Worm (Caenorhabditis elegans) whole organism, L3 larva: ENCODE results near the gene math-7.

Experiments
- R02D3.7 ChIP-seq: fragments of 150-350 bp; optimal IDR thresholded peaks from 2 replicates; lab custom pipeline; 2014; ENCODE audit warnings: missing biosample characterization, missing genetic modification characterization
- ceh-16 ChIP-seq: sonication (generic microtip); optimal IDR thresholded peaks from 2 replicates; lab custom pipeline; 2017; ENCODE audit warnings: missing biosample characterization, missing genetic modification characterization
- ceh-28 ChIP-seq: fragments of 150-350 bp; optimal IDR thresholded peaks from 2 replicates; lab custom pipeline; 2014; ENCODE audit warnings: missing biosample characterization, missing genetic modification reagents, missing genetic modification characterization
- ceh-82 ChIP-seq: fragments of 150-350 bp; optimal IDR thresholded peaks from 2 replicates; lab custom pipeline; 2014; ENCODE audit warnings: missing biosample characterization, missing genetic modification characterization
- ceh-9 ChIP-seq: sonication (generic microtip); optimal IDR thresholded peaks from 2 replicates; lab custom pipeline; 2018; ENCODE audit warnings: missing biosample characterization, missing genetic modification characterization
- daf-12 ChIP-seq: fragments of 150-350 bp; optimal IDR thresholded peaks from 2 replicates; lab custom pipeline; 2014; ENCODE audit warnings: missing biosample characterization, missing genetic modification reagents, missing genetic modification characterization
- egl-27 ChIP-seq: sonication (generic microtip); optimal IDR thresholded peaks from 4 replicates; lab custom pipeline; 2017; ENCODE audit warnings: missing biosample characterization, missing genetic modification reagents, missing genetic modification characterization
- egl-5 ChIP-seq: fragments of 150-350 bp; optimal IDR thresholded peaks from 2 replicates; lab custom pipeline; 2017; ENCODE audit warnings: missing biosample characterization, missing genetic modification reagents, missing genetic modification characterization, inconsistent platforms
- elt-2 ChIP-seq: sonication (generic microtip); optimal IDR thresholded peaks from 2 replicates; lab custom pipeline; 2016; ENCODE audit warnings: missing genetic modification reagents, mild to moderate bottlenecking, missing genetic modification characterization, missing compliant biosample characterization
- elt-3 ChIP-seq, 3 experiments: fragments of 150-350 bp in 1 of 3; sonication (generic microtip) in 2 of 3; optimal IDR thresholded peaks; 2 replicates in 2 of 3; 4 replicates in 1 of 3; lab custom pipeline; 2014 to 2017; ENCODE audit warnings: missing biosample characterization in 3 of 3, missing genetic modification characterization in 3 of 3
- eor-1 ChIP-seq, 2 experiments: fragments of 150-350 bp; optimal IDR thresholded peaks; 2 replicates each; lab custom pipeline; 2014 to 2018; ENCODE audit warnings: missing biosample characterization in 2 of 2, missing genetic modification characterization in 2 of 2
- fkh-10 ChIP-seq: sonication (generic microtip); optimal IDR thresholded peaks from 2 replicates; lab custom pipeline; 2017; ENCODE audit warnings: missing biosample characterization, missing genetic modification reagents, missing genetic modification characterization
- fkh-2 ChIP-seq: fragments of 150-350 bp; optimal IDR thresholded peaks from 2 replicates; lab custom pipeline; 2014; ENCODE audit warnings: missing biosample characterization, missing genetic modification reagents, missing genetic modification characterization
- hmg-11 ChIP-seq: sonication (generic microtip); optimal IDR thresholded peaks from 2 replicates; lab custom pipeline; 2016; ENCODE audit warnings: missing genetic modification characterization, missing compliant biosample characterization
- jun-1 ChIP-seq: fragments of 150-350 bp; optimal IDR thresholded peaks from 2 replicates; lab custom pipeline; 2014; ENCODE audit warnings: missing biosample characterization, missing genetic modification reagents, missing genetic modification characterization
- lin-15B ChIP-seq: fragments of 150-350 bp; optimal IDR thresholded peaks from 2 replicates; lab custom pipeline; 2014; ENCODE audit warnings: missing biosample characterization, missing genetic modification characterization
- lin-39 ChIP-seq: fragments of 150-350 bp; optimal IDR thresholded peaks from 2 replicates; lab custom pipeline; 2018; ENCODE audit warnings: missing biosample characterization, missing genetic modification reagents, missing genetic modification characterization
- lsy-12 ChIP-seq: sonication (generic microtip); optimal IDR thresholded peaks from 2 replicates; lab custom pipeline; 2016; ENCODE audit warnings: mild to moderate bottlenecking, missing genetic modification characterization, missing compliant biosample characterization
- mdl-1 ChIP-seq: fragments of 150-350 bp; optimal IDR thresholded peaks from 2 replicates; lab custom pipeline; 2014; ENCODE audit warnings: missing biosample characterization, missing genetic modification characterization
- mml-1 ChIP-seq: fragments of 150-350 bp; sonication (generic microtip); optimal IDR thresholded peaks from 3 replicates; lab custom pipeline; 2014; ENCODE audit warnings: missing biosample characterization, missing genetic modification characterization
- nfya-1 ChIP-seq: sonication (generic microtip); optimal IDR thresholded peaks from 2 replicates; lab custom pipeline; 2017; ENCODE audit warnings: missing genetic modification characterization, mild to moderate bottlenecking, missing compliant biosample characterization, antibody characterized with exemption, moderate library complexity; ENCODE audit not compliant: insufficient read depth
- nhr-11 ChIP-seq: fragments of 150-350 bp; optimal IDR thresholded peaks from 2 replicates; lab custom pipeline; 2014; ENCODE audit warnings: missing biosample characterization, missing genetic modification characterization
- nhr-12 ChIP-seq: fragments of 150-350 bp; optimal IDR thresholded peaks from 2 replicates; lab custom pipeline; 2014; ENCODE audit warnings: missing biosample characterization, missing genetic modification characterization
- nhr-23 ChIP-seq: fragments of 150-350 bp; optimal IDR thresholded peaks from 2 replicates; lab custom pipeline; 2014; ENCODE audit warnings: missing biosample characterization, missing genetic modification reagents, missing genetic modification characterization
- nhr-237 ChIP-seq: fragments of 150-350 bp; optimal IDR thresholded peaks from 2 replicates; lab custom pipeline; 2014; ENCODE audit warnings: missing biosample characterization, missing genetic modification characterization
- nhr-25 ChIP-seq: sonication (generic microtip); optimal IDR thresholded peaks from 2 replicates; lab custom pipeline; 2017; ENCODE audit warnings: missing biosample characterization, missing genetic modification characterization
- nhr-28 ChIP-seq: fragments of 150-350 bp; optimal IDR thresholded peaks from 2 replicates; lab custom pipeline; 2014; ENCODE audit warnings: missing biosample characterization, missing genetic modification characterization
- nhr-43 ChIP-seq: sonication (generic microtip); optimal IDR thresholded peaks from 2 replicates; lab custom pipeline; 2016; ENCODE audit warnings: mild to moderate bottlenecking, missing genetic modification characterization, missing compliant biosample characterization; ENCODE audit not compliant: poor library complexity, severe bottlenecking
- nhr-67 ChIP-seq: fragments of 150-350 bp; optimal IDR thresholded peaks from 2 replicates; lab custom pipeline; 2014; ENCODE audit warnings: missing biosample characterization, missing genetic modification characterization
- nhr-77 ChIP-seq: fragments of 150-350 bp; optimal IDR thresholded peaks from 2 replicates; lab custom pipeline; 2014; ENCODE audit warnings: missing biosample characterization, missing genetic modification characterization
- pha-4 ChIP-seq: fragments of 150-350 bp; optimal IDR thresholded peaks from 2 replicates; lab custom pipeline; 2014; ENCODE audit warnings: missing biosample characterization, missing genetic modification reagents, missing genetic modification characterization
- pqm-1 ChIP-seq: fragments of 150-350 bp; optimal IDR thresholded peaks from 2 replicates; lab custom pipeline; 2017; ENCODE audit warnings: missing biosample characterization, missing genetic modification characterization, inconsistent platforms
- sea-2 ChIP-seq: fragments of 150-350 bp; sonication (generic microtip); optimal IDR thresholded peaks from 4 replicates; lab custom pipeline; 2014; ENCODE audit warnings: missing biosample characterization, missing genetic modification reagents, missing genetic modification characterization
- skn-1 ChIP-seq: fragments of 150-350 bp; optimal IDR thresholded peaks from 2 replicates; lab custom pipeline; 2014; ENCODE audit warnings: missing biosample characterization, missing genetic modification characterization
- tbx-2 ChIP-seq: sonication (generic microtip); optimal IDR thresholded peaks from 2 replicates; lab custom pipeline; 2016; ENCODE audit warnings: mild to moderate bottlenecking, missing genetic modification characterization, missing compliant biosample characterization
- unc-39 ChIP-seq: sonication (generic microtip); optimal IDR thresholded peaks from 4 replicates; lab custom pipeline; 2017; ENCODE audit warnings: missing biosample characterization, missing genetic modification characterization
- unc-62 ChIP-seq: fragments of 150-350 bp; sonication (generic microtip); optimal IDR thresholded peaks from 4 replicates; lab custom pipeline; 2014; ENCODE audit warnings: missing biosample characterization, missing genetic modification reagents, missing genetic modification characterization
- zag-1 ChIP-seq: fragments of 150-350 bp; optimal IDR thresholded peaks from 2 replicates; lab custom pipeline; 2014; ENCODE audit warnings: missing biosample characterization, missing genetic modification characterization
- ztf-4 ChIP-seq: fragments of 150-350 bp; optimal IDR thresholded peaks from 2 replicates; lab custom pipeline; 2014; ENCODE audit warnings: missing biosample characterization, missing genetic modification characterization

Gene math-7

ce11 chrII:1893912-1894311 is 7.6 kb upstream of the math-7 start, which contains the start of gene C16C4.1:
C16C4.1 (plus strand) TSS chrII:1894212.
- TF ChIP-seq lsy-12 (tag; lab: Kevin White, UChicago), result no peak
- TF ChIP-seq hmg-11, result no peak
- no peak for TF ChIP-seq R02D3.7 (tag; lab: Kevin White, UChicago)
- no peak for TF ChIP-seq lin-39 (tag; lab: Kevin White, UChicago)

ce11 chrII:1890682-1891081 is 4.4 kb upstream of the math-7 start, which contains the start of gene math-9:
math-9 (minus strand) TSS chrII:1890782.
- TF ChIP-seq fkh-2 (tag; lab: Kevin White, UChicago) (no peak), jun-1 (tag; lab: Kevin White, UChicago) (no peak), nhr-43 (no peak), mml-1 (tag; lab: Kevin White, UChicago) (no peak), nhr-11 (tag; lab: Kevin White, UChicago) (no peak), lsy-12 (tag; lab: Kevin White, UChicago) (no peak), ceh-28 (tag; lab: Kevin White, UChicago) (no peak), nhr-25 (tag; lab: Kevin White, UChicago) (no peak), eor-1 (tag; optimal IDR thresholded peaks at IDR 0.05; lab: Kevin White, UChicago) (no peak), ceh-82 (tag; lab: Kevin White, UChicago) (no peak), unc-62 (GFP tag; lab: Kevin White, UChicago) (no peak), fkh-10 (GFP tag; lab: Kevin White, UChicago) (no peak), hmg-11 (no peak), nhr-77 (tag; lab: Kevin White, UChicago) (no peak), nhr-237 (tag; lab: Kevin White, UChicago) (no peak), lin-39 (tag; lab: Kevin White, UChicago) (no peak), elt-2 (tag; lab: Kevin White, UChicago) (no peak), elt-3 (tag; optimal IDR thresholded peaks at IDR 0.05; lab: Kevin White, UChicago) (no peak), egl-27 (tag; lab: Kevin White, UChicago) (no peak), nhr-12 (no peak)

ce11 chrII:1889071-1889470 is 2.8 kb upstream of the math-7 start, which contains the start of gene math-8:
math-8 (minus strand) TSS chrII:1889171.
- no peak for TF ChIP-seq nfya-1
- TF ChIP-seq lin-15B (tag; lab: Kevin White, UChicago), result no peak
- no peak for TF ChIP-seq ztf-4 (tag; lab: Kevin White, UChicago)

ce11 chrII:1884635-1885034 is 1.6 kb downstream of the math-7 start, which contains the start of gene math-6:
math-6 (minus strand) TSS chrII:1884735.
- TF ChIP-seq ztf-4 (tag; lab: Kevin White, UChicago) (no peak), unc-39 (tag; lab: Kevin White, UChicago) (no peak), ceh-9 (tag; lab: Kevin White, UChicago) (no peak), ceh-28 (tag; lab: Kevin White, UChicago) (no peak), skn-1 (tag; lab: Kevin White, UChicago) (no peak), nhr-25 (tag; lab: Kevin White, UChicago) (no peak), pha-4 (tag; lab: Kevin White, UChicago) (no peak), unc-62 (GFP tag; lab: Kevin White, UChicago) (no peak), egl-5 (tag; lab: Kevin White, UChicago) (no peak), nhr-67 (tag; lab: Kevin White, UChicago) (no peak), nfya-1 (no peak), lin-15B (tag; lab: Kevin White, UChicago) (no peak), daf-12 (tag; lab: Kevin White, UChicago) (no peak), ceh-16 (tag; lab: Kevin White, UChicago) (no peak)

- no peak for TF ChIP-seq zag-1 (tag; lab: Kevin White, UChicago)
- no peak for TF ChIP-seq daf-12 (tag; lab: Kevin White, UChicago)
- no peak for TF ChIP-seq mml-1 (tag; lab: Kevin White, UChicago)
- no peak for TF ChIP-seq mdl-1 (tag; lab: Kevin White, UChicago)
- no peak for TF ChIP-seq sea-2 (GFP tag; lab: Kevin White, UChicago)
- TF ChIP-seq fkh-2 (tag; lab: Kevin White, UChicago), result no peak
- TF ChIP-seq nhr-28, result no peak
- TF ChIP-seq ceh-9 (tag; lab: Kevin White, UChicago), result no peak
- no peak for TF ChIP-seq nhr-23
- no peak for TF ChIP-seq nhr-237 (tag; lab: Kevin White, UChicago)
- no peak for TF ChIP-seq hmg-11
- no peak for TF ChIP-seq nhr-12
- TF ChIP-seq ceh-28 (tag; lab: Kevin White, UChicago), result no peak
- no peak for TF ChIP-seq tbx-2 (tag; lab: Kevin White, UChicago)
- no peak for TF ChIP-seq pqm-1
- TF ChIP-seq, all 47 proteins: peak for 0
These were observed 3.6 kb downstream of the math-7 start, which contains the start of gene math-5 for ce11 chrII:1882705-1883104. math-5 (minus strand) TSS chrII:1882805.
